Fruit fly (Drosophila melanogaster): ENCODE data around the gene LManIII.

LManIII gene

DNA sequence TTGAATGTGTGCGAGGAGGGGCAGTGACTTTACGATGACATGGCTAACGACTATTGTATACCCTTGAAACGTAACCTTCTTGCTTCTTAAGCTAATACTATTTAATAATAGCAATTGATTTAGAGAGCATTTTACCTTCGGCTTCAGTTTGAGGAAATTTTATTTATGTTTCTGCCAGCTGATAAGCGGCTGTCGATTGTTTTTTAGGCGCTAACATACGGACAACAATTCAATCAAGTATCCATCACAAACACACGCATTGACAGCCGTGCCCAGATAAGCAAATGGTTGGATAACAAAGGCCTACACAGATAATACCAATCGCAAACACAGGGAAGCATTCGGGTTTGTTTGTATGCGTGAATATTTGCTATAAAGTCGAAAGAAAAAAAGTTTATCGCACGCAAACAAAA lies 30.3 kb downstream of the LManIII start (continued):
- peak; percentile 20 for TF ChIP-seq CrebB (tag; optimal IDR thresholded peaks at IDR 0.05)
- TF ChIP-seq fd96Cb (tag; optimal IDR thresholded peaks at IDR 0.05), result no peak
- TF ChIP-seq Vsx1 (GFP tag; optimal IDR thresholded peaks at IDR 0.05), result no peak
- peak; percentile 14 to 90 for TF ChIP-seq Pdp1 (GFP tag; optimal IDR thresholded peaks at IDR 0.05)
- no peak for TF ChIP-seq wek (GFP tag; optimal IDR thresholded peaks at IDR 0.05)
- no peak for TF ChIP-seq CG2199 (GFP tag; IDR thresholded peaks at IDR 0.05)
- TF ChIP-seq CG2116 (GFP tag; optimal IDR thresholded peaks at IDR 0.05), result peak; percentile 18
- peak; percentile 2 for TF ChIP-seq CG10979 (tag; optimal IDR thresholded peaks at IDR 0.05)
- TF ChIP-seq otp (GFP tag; IDR thresholded peaks at IDR 0.05), result no peak
- TF ChIP-seq seq (GFP tag; IDR thresholded peaks at IDR 0.05), result no peak
- TF ChIP-seq CG14965 (GFP tag; optimal IDR thresholded peaks at IDR 0.05; ENCODE audit: borderline replicate concordance), result no peak
- peak; percentile 72 for TF ChIP-seq D19B (GFP tag; optimal IDR thresholded peaks at IDR 0.05)
- TF ChIP-seq cas (GFP tag; IDR thresholded peaks at IDR 0.05), result no peak
- TF ChIP-seq sens (GFP tag), result peak; percentile 69
- peak; percentile 68 for TF ChIP-seq CG2678 (tag; optimal IDR thresholded peaks at IDR 0.05)
- TF ChIP-seq Jarid2 (GFP tag; optimal IDR thresholded peaks at IDR 0.05), result peak; percentile 11
- no peak for TF ChIP-seq kay (GFP tag; optimal IDR thresholded peaks at IDR 0.05)
- TF ChIP-seq CG10274 (GFP tag; optimal IDR thresholded peaks at IDR 0.05), result peak; percentile 5
- TF ChIP-seq ken (GFP tag; IDR thresholded peaks at IDR 0.05), result peak; percentile 49; the same call in 1 of the 3 replicates
- peak; percentile 68 for TF ChIP-seq CG14441 (GFP tag; IDR thresholded peaks at IDR 0.05)
- TF ChIP-seq Eip74EF (GFP tag; optimal IDR thresholded peaks at IDR 0.05), result no peak
- TF ChIP-seq CG7987 (GFP tag; optimal IDR thresholded peaks at IDR 0.05), result peak; percentile 41
- no peak for TF ChIP-seq CG42726 (GFP tag; IDR thresholded peaks at IDR 0.05; ENCODE audit: partially characterized antibody)
- TF ChIP-seq MBD-R2 (GFP tag; IDR thresholded peaks at IDR 0.05), result no peak
- no peak for TF ChIP-seq Tbp (GFP tag; optimal IDR thresholded peaks at IDR 0.05)
- no peak for TF ChIP-seq hth (optimal IDR thresholded peaks at IDR 0.05)
- TF ChIP-seq CG33213 (GFP tag; optimal IDR thresholded peaks at IDR 0.05), result no peak
- TF ChIP-seq CG1647 (GFP tag; optimal IDR thresholded peaks at IDR 0.05), result no peak
- 0 out of 2 replicates have a peak, but pooled peaks have one; percentile 9 for TF ChIP-seq Ada2b (GFP tag; IDR thresholded peaks at IDR 0.05)
- TF ChIP-seq CG30403 (GFP tag; optimal IDR thresholded peaks at IDR 0.05), result peak; percentile 38
- peak; percentile 69 for TF ChIP-seq sd (tag; optimal IDR thresholded peaks at IDR 0.05)
- no peak for TF ChIP-seq Sin3A (optimal IDR thresholded peaks at IDR 0.05)
- TF ChIP-seq CG11504 (tag; optimal IDR thresholded peaks at IDR 0.05), result peak; percentile 40
- peak; percentile 4 for TF ChIP-seq ewg (GFP tag; optimal IDR thresholded peaks at IDR 0.05)
- TF ChIP-seq cato (GFP tag; optimal IDR thresholded peaks at IDR 0.05; ENCODE audit: borderline replicate concordance), result no peak
- no peak for TF ChIP-seq Ssrp (tag; optimal IDR thresholded peaks at IDR 0.05)
- no peak for TF ChIP-seq gfzf (GFP tag; optimal IDR thresholded peaks at IDR 0.05)
- peak; percentile 47 for TF ChIP-seq CG11696 (GFP tag; IDR thresholded peaks at IDR 0.05)
- TF ChIP-seq CG4424 (GFP tag; optimal IDR thresholded peaks at IDR 0.05), result peak; percentile 31
- no peak for TF ChIP-seq Nf-YB (GFP tag; optimal IDR thresholded peaks at IDR 0.05)
- no peak for TF ChIP-seq eyg (GFP tag; optimal IDR thresholded peaks at IDR 0.05)
- TF ChIP-seq crp (GFP tag; optimal IDR thresholded peaks at IDR 0.05), result no peak
- no peak for TF ChIP-seq stwl (tag; optimal IDR thresholded peaks at IDR 0.05)
- peak; percentile 22 for TF ChIP-seq phol (tag; optimal IDR thresholded peaks at IDR 0.05)
- no peak for TF ChIP-seq pros (GFP tag; optimal IDR thresholded peaks at IDR 0.05)
- TF ChIP-seq CG7357 (GFP tag; IDR thresholded peaks at IDR 0.05), result 0 out of 3 replicates have a peak, but pooled peaks have one; percentile 26
- TF ChIP-seq CG33557 (GFP tag; optimal IDR thresholded peaks at IDR 0.05), result no peak
- peak; percentile 20 for TF ChIP-seq CG2875 (GFP tag; optimal IDR thresholded peaks at IDR 0.05)
- TF ChIP-seq Taf1 (GFP tag; IDR thresholded peaks at IDR 0.05), result no peak
- TF ChIP-seq fd64A (GFP tag; optimal IDR thresholded peaks at IDR 0.05), result no peak

Measured in whole organism, embryonic.